Fruit fly (Drosophila melanogaster) whole organism, pupa: Measurements from ENCODE around the gene Yif1.

Experiments used
- CG10348 ChIP-seq: fragments of 200-800 bp; sonication (Bioruptor generic); IDR thresholded peaks from 2 replicates; pipeline ENCODE4 v1.3.6; 2022; ENCODE audit warnings: missing biosample characterization, missing genetic modification characterization
- CG12605 ChIP-seq: fragments of 200-800 bp; sonication (Bioruptor generic); IDR thresholded peaks from 2 replicates; pipeline ENCODE4 v1.3.6; 2022; ENCODE audit warnings: missing biosample characterization, missing genetic modification characterization
- CG14655 ChIP-seq: fragments of 200-800 bp; sonication (Bioruptor generic); optimal IDR thresholded peaks from 3 replicates; lab custom pipeline; 2017; ENCODE audit warnings: mild to moderate bottlenecking, missing biosample characterization, missing genetic modification reagents, missing genetic modification characterization
- CG32121 ChIP-seq: fragments of 200-800 bp; sonication (Bioruptor generic); IDR thresholded peaks from 2 replicates; pipeline ENCODE4 v1.3.6; 2022; ENCODE audit warnings: missing biosample characterization, missing genetic modification characterization
- CG8301 ChIP-seq: fragments of 200-800 bp; sonication (Bioruptor generic); optimal IDR thresholded peaks from 2 replicates; lab custom pipeline; 2018; ENCODE audit warnings: missing biosample characterization, mild to moderate bottlenecking, missing genetic modification characterization
- Ets98B ChIP-seq: fragments of 200-800 bp; sonication (Bioruptor generic); IDR thresholded peaks from 2 replicates; pipeline ENCODE4 v1.3.6; 2022; ENCODE audit warnings: missing biosample characterization, missing genetic modification characterization
- Pif1A ChIP-seq: fragments of 200-800 bp; sonication (Bioruptor generic); optimal IDR thresholded peaks from 3 replicates; lab custom pipeline; 2016; ENCODE audit warnings: missing biosample characterization, missing genetic modification characterization
- fd96Ca ChIP-seq: fragments of 200-800 bp; sonication (Bioruptor generic); IDR thresholded peaks from 3 replicates; pipeline ENCODE4 v1.3.6; 2022; ENCODE audit warnings: missing biosample characterization, missing genetic modification characterization

DNA sequence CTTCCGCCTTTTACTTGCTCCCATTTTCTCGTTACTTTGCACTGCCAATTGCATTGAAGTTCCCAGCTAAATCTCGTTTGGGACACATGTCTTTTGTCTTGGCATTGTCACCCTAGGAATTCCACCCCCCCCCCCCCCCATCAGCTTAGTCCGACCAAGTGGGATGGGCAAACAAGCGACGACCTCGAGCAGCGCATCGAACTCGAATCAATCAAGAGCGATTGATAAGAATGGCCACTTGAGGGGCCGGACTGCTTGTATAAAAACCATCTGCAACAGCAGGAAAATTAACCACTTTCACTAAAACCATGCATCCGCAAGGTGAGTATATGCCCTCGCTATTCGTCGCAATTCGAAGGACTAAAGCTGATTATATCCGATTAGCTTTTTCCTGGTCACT, 8.2 kb downstream of the Yif1 start, which contains the start of gene CG14244:
- no peak for TF ChIP-seq CG32121 (GFP tag; lab: Robert Waterston, UW)
- no peak for TF ChIP-seq Ets98B (GFP tag; lab: Robert Waterston, UW)
- TF ChIP-seq CG14655 (GFP tag; lab: Kevin White, UChicago): no peak
- TF ChIP-seq CG8301 (tag; lab: Kevin White, UChicago): no peak
- TF ChIP-seq CG10348: no peak
- TF ChIP-seq CG12605 (GFP tag; lab: Robert Waterston, UW): no peak
- no peak for TF ChIP-seq Pif1A
- TF ChIP-seq fd96Ca (GFP tag; lab: Robert Waterston, UW): no peak
